Fruit fly (Drosophila melanogaster) whole organism, pupa: ENCODE measurements around the gene pcm.

Experiments used
- CG10348 ChIP-seq: fragments of 200-800 bp; sonication (Bioruptor generic); IDR thresholded peaks from 2 replicates; pipeline ENCODE4 v1.3.6; 2022; ENCODE audit warnings: missing biosample characterization, missing genetic modification characterization
- CG12605 ChIP-seq: fragments of 200-800 bp; sonication (Bioruptor generic); IDR thresholded peaks from 2 replicates; pipeline ENCODE4 v1.3.6; 2022; ENCODE audit warnings: missing biosample characterization, missing genetic modification characterization
- CG13204 ChIP-seq: fragments of 200-800 bp; sonication (Bioruptor generic); optimal IDR thresholded peaks from 2 replicates; lab custom pipeline; 2018; ENCODE audit warnings: missing biosample characterization, mild to moderate bottlenecking, missing genetic modification characterization, moderate library complexity
- CG14655 ChIP-seq: fragments of 200-800 bp; sonication (Bioruptor generic); optimal IDR thresholded peaks from 3 replicates; lab custom pipeline; 2017; ENCODE audit warnings: mild to moderate bottlenecking, missing biosample characterization, missing genetic modification reagents, missing genetic modification characterization
- CG15710 ChIP-seq: fragments of 200-800 bp; sonication (Bioruptor generic); optimal IDR thresholded peaks from 2 replicates; lab custom pipeline; 2018; ENCODE audit warnings: missing biosample characterization, mild to moderate bottlenecking, missing genetic modification characterization, moderate library complexity
- CG17806 ChIP-seq: fragments of 200-800 bp; sonication (Bioruptor generic); optimal IDR thresholded peaks from 2 replicates; lab custom pipeline; 2018; ENCODE audit warnings: missing biosample characterization, mild to moderate bottlenecking, missing genetic modification characterization, moderate library complexity
- CG32121 ChIP-seq: fragments of 200-800 bp; sonication (Bioruptor generic); IDR thresholded peaks from 2 replicates; pipeline ENCODE4 v1.3.6; 2022; ENCODE audit warnings: missing biosample characterization, missing genetic modification characterization
- CG34367 ChIP-seq: fragments of 200-800 bp; sonication (Bioruptor generic); optimal IDR thresholded peaks from 2 replicates; lab custom pipeline; 2018; ENCODE audit warnings: missing biosample characterization, mild to moderate bottlenecking, missing genetic modification characterization
- CG4496 ChIP-seq: fragments of 200-800 bp; sonication (Bioruptor generic); IDR thresholded peaks from 3 replicates; pipeline ENCODE4 v1.3.6; 2022; ENCODE audit warnings: missing biosample characterization, missing genetic modification characterization
- CG8159 ChIP-seq: fragments of 200-800 bp; sonication (Bioruptor generic); optimal IDR thresholded peaks from 3 replicates; lab custom pipeline; 2018; ENCODE audit warnings: missing biosample characterization, mild to moderate bottlenecking, missing genetic modification characterization, moderate library complexity
- CG8301 ChIP-seq: fragments of 200-800 bp; sonication (Bioruptor generic); optimal IDR thresholded peaks from 2 replicates; lab custom pipeline; 2018; ENCODE audit warnings: missing biosample characterization, mild to moderate bottlenecking, missing genetic modification characterization
- CG9948 ChIP-seq: fragments of 200-800 bp; sonication (Bioruptor generic); optimal IDR thresholded peaks from 2 replicates; lab custom pipeline; 2018; ENCODE audit warnings: missing biosample characterization, mild to moderate bottlenecking, missing genetic modification characterization, moderate library complexity
- D1 ChIP-seq: fragments of 200-800 bp; sonication (Bioruptor generic); optimal IDR thresholded peaks from 2 replicates; lab custom pipeline; 2018; ENCODE audit warnings: missing biosample characterization, mild to moderate bottlenecking, missing genetic modification characterization, moderate library complexity
- EcR ChIP-seq: fragments of 200-800 bp; sonication (Bioruptor generic); optimal IDR thresholded peaks from 3 replicates; lab custom pipeline; 2019; ENCODE audit warnings: missing biosample characterization, missing genetic modification characterization, mild to moderate bottlenecking, moderate library complexity, missing genetic modification reagents
- Ets98B ChIP-seq: fragments of 200-800 bp; sonication (Bioruptor generic); IDR thresholded peaks from 2 replicates; pipeline ENCODE4 v1.3.6; 2022; ENCODE audit warnings: missing biosample characterization, missing genetic modification characterization
- Pif1B ChIP-seq: fragments of 200-800 bp; sonication (Bioruptor generic); optimal IDR thresholded peaks from 3 replicates; lab custom pipeline; 2016; ENCODE audit warnings: missing biosample characterization, missing genetic modification characterization
- Snoo ChIP-seq: fragments of 200-800 bp; sonication (Bioruptor generic); optimal IDR thresholded peaks from 3 replicates; lab custom pipeline; 2017; ENCODE audit warnings: missing biosample characterization, mild to moderate bottlenecking, missing genetic modification characterization, inconsistent platforms
- fd96Ca ChIP-seq: fragments of 200-800 bp; sonication (Bioruptor generic); IDR thresholded peaks from 3 replicates; pipeline ENCODE4 v1.3.6; 2022; ENCODE audit warnings: missing biosample characterization, missing genetic modification characterization
- gl ChIP-seq: fragments of 200-800 bp; sonication (Bioruptor generic); optimal IDR thresholded peaks from 2 replicates; lab custom pipeline; 2018; ENCODE audit warnings: missing biosample characterization, mild to moderate bottlenecking, missing genetic modification characterization
- rn ChIP-seq: fragments of 200-800 bp; sonication (Bioruptor generic); IDR thresholded peaks from 2 replicates; pipeline ENCODE4 v1.3.6; 2022; ENCODE audit warnings: missing biosample characterization, missing genetic modification characterization

pcm gene

dm6 chrX:19491984-19492584 is at the start of gene pcm, which contains the start of gene ND-18:
Gene pcm (minus strand): TSS chrX:19492011.
Gene ND-18 (plus strand): TSS chrX:19492421.
- TF ChIP-seq fd96Ca (GFP tag; lab: Robert Waterston, UW) (no peak), D1 (tag; lab: Kevin White, UChicago) (no peak), CG9948 (tag; lab: Kevin White, UChicago) (no peak), CG15710 (no peak), CG13204 (GFP tag; lab: Kevin White, UChicago) (no peak), CG14655 (GFP tag; lab: Kevin White, UChicago) (no peak), Ets98B (no peak), CG10348 (no peak), CG8159 (tag; lab: Kevin White, UChicago) (no peak), CG32121 (GFP tag; lab: Robert Waterston, UW) (no peak), CG8301 (tag; lab: Kevin White, UChicago) (no peak), CG12605 (no peak), CG4496 (GFP tag; lab: Robert Waterston, UW) (no peak)

- no peak for TF ChIP-seq CG17806 (tag; lab: Kevin White, UChicago)
- TF ChIP-seq CG8301 (tag; lab: Kevin White, UChicago): no peak
- no peak for TF ChIP-seq CG15710
- TF ChIP-seq Ets98B: no peak
- TF ChIP-seq CG12605: no peak
- no peak for TF ChIP-seq CG8159 (tag; lab: Kevin White, UChicago)
- no peak for TF ChIP-seq CG34367
- no peak for TF ChIP-seq D1 (tag; lab: Kevin White, UChicago)
- TF ChIP-seq fd96Ca (GFP tag; lab: Robert Waterston, UW): no peak
- TF ChIP-seq CG10348: no peak
- no peak for TF ChIP-seq CG14655 (GFP tag; lab: Kevin White, UChicago)
- TF ChIP-seq gl (tag; lab: Kevin White, UChicago): no peak
- TF ChIP-seq EcR (GFP tag; lab: Kevin White, UChicago): no peak
- no peak for TF ChIP-seq CG32121 (GFP tag; lab: Robert Waterston, UW)
Observed at dm6 chrX:19535394-19535793, 43.6 kb upstream of the pcm start.

DNA sequence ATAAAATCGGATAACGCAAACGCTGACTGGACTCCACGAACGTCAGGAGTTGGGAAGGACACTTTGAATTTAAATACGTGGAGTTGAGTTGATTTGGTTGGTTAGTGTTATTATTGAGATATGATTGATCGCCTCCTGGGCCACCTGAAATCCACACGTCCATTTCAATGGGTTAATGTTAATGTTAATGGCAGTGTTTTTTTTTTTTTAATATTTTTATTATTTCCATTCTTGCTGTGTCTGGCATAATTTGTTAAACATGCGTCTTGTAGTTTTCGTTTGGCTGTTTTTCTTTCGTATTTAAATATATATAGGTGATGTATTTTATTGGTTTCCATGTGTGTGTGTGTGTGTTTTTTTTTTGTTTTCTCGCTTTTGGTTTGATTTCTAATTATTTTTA is 39.8 kb upstream of the pcm start, which contains the start of gene CG12231:
CG12231 (minus strand) TSS at position 101 of the 400 bp plus-strand sequence.
- no peak for TF ChIP-seq CG12605

- TF ChIP-seq fd96Ca (GFP tag; lab: Robert Waterston, UW): 0 out of 3 replicates have a peak, but pooled peaks have one; percentile 16
- TF ChIP-seq CG4496 (GFP tag; lab: Robert Waterston, UW): no peak
Observed at dm6 chrX:19522597-19522996, 30.8 kb upstream of the pcm start.

DNA sequence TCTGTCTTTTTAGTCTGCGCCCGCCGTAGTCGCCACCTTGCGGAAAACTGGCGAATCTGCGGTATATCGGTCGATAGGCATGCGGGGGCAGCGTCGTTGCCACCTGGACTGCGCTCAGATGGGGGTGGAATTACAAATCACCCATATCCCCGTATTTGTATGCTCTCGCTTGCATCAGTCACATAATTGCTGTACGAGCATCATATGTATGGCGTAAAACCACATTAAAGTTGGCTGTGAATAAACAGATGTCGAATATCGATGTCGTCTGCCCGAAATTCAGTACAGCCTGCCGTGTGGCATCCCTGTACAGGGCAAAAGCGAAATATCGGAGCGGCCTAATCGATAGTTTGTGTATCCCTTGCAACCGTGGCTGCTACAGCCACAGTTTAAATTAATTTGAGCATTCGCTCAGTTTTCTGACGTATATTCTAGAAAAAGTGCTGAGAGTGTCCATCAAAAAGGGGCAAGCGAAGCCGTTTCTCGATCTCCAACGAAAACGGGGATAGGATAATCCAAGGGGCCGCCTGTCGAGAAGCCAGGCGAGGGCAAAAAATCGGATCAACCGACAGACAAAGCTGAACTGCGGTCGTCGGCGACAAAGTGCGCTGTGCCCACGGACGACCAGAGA is 30.1 kb upstream of the pcm start, which contains the start of the genes Idh3a and CoRest:
Idh3a (minus strand) TSS at position 58 of the 631 bp plus-strand sequence.
CoRest (plus strand) TSS at position 177 of the 631 bp plus-strand sequence.
- TF ChIP-seq EcR (GFP tag; lab: Kevin White, UChicago) (no peak), Ets98B (no peak), rn (GFP tag; lab: Robert Waterston, UW) (no peak), Snoo (tag; lab: Kevin White, UChicago) (no peak), gl (tag; lab: Kevin White, UChicago) (no peak), CG15710 (no peak), fd96Ca (GFP tag; lab: Robert Waterston, UW) (no peak), CG9948 (tag; lab: Kevin White, UChicago) (no peak), CG34367 (no peak), CG14655 (GFP tag; lab: Kevin White, UChicago) (no peak), CG17806 (tag; lab: Kevin White, UChicago) (no peak), D1 (tag; lab: Kevin White, UChicago) (no peak)

DNA sequence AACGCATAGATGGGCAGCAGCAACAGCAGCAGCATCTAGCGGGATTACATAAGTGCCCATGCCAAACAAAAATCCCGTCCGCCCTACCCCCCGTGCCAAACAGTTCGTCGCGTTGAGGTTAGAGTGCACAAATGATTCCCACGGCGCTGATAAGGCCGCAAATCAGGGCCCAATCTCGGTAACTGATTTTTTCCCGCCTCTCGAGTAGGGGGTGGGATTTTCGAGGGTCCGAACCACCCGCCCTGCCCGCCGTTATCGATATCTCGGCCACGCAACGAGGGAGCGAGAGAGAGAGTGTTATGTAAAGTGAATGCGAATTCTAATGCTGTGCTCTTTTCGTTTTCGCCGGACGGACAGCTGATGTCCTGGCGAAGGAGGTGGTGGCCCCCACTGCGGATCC is 29.1 kb upstream of the pcm start:
- TF ChIP-seq CG17806 (tag; lab: Kevin White, UChicago) (no peak), Ets98B (no peak), CG9948 (tag; lab: Kevin White, UChicago) (no peak), D1 (tag; lab: Kevin White, UChicago) (no peak), CG32121 (GFP tag; lab: Robert Waterston, UW) (no peak), CG14655 (GFP tag; lab: Kevin White, UChicago) (no peak), EcR (GFP tag; lab: Kevin White, UChicago) (no peak), CG8301 (tag; lab: Kevin White, UChicago) (no peak), CG34367 (no peak), Pif1B (GFP tag; lab: Kevin White, UChicago) (no peak), CG13204 (GFP tag; lab: Kevin White, UChicago) (no peak), CG10348 (no peak), CG12605 (no peak), CG8159 (tag; lab: Kevin White, UChicago) (no peak), fd96Ca (GFP tag; lab: Robert Waterston, UW) (no peak), CG4496 (GFP tag; lab: Robert Waterston, UW) (no peak), gl (tag; lab: Kevin White, UChicago) (no peak)
